Fruit fly (Drosophila melanogaster) whole organism, embryonic: Measurements from ENCODE around the gene CG10185.

Experiments used
- Ada2b ChIP-seq: fragments of 200-800 bp; sonication (Bioruptor generic); IDR thresholded peaks from 2 replicates; pipeline ENCODE4 v1.3.6; 2022; ENCODE audit warnings: missing biosample characterization, missing genetic modification characterization
- CG1024 ChIP-seq: fragments of 200-800 bp; sonication (Bioruptor generic); IDR thresholded peaks from 2 replicates; pipeline ENCODE4 v1.3.6; 2022; ENCODE audit warnings: missing biosample characterization, missing genetic modification characterization
- CG10274 ChIP-seq: fragments of 200-800 bp; sonication (Bioruptor generic); optimal IDR thresholded peaks from 3 replicates; lab custom pipeline; 2017; ENCODE audit warnings: missing biosample characterization, mild to moderate bottlenecking, missing genetic modification characterization
- CG13123 ChIP-seq: fragments of 200-800 bp; sonication (Bioruptor generic); optimal IDR thresholded peaks from 2 replicates; lab custom pipeline; 2016; ENCODE audit warnings: missing biosample characterization, missing genetic modification characterization
- CG14667 ChIP-seq: fragments of 200-800 bp; sonication (Bioruptor generic); IDR thresholded peaks from 2 replicates; pipeline ENCODE4 v1.3.6; 2022; ENCODE audit warnings: missing biosample characterization, missing genetic modification characterization
- CG14860 ChIP-seq: fragments of 200-800 bp; sonication (Bioruptor generic); IDR thresholded peaks from 3 replicates; pipeline ENCODE4 v1.3.6; 2022; ENCODE audit warnings: missing biosample characterization, missing genetic modification characterization; ENCODE audit not compliant: partially characterized antibody
- CG15696 ChIP-seq: fragments of 200-800 bp; sonication (Bioruptor generic); optimal IDR thresholded peaks from 2 replicates; lab custom pipeline; 2019; ENCODE audit warnings: missing biosample characterization, mild to moderate bottlenecking, missing genetic modification characterization, moderate library complexity
- CG2120 ChIP-seq: fragments of 200-800 bp; sonication (Bioruptor generic); optimal IDR thresholded peaks from 3 replicates; lab custom pipeline; 2016; ENCODE audit warnings: missing biosample characterization, missing genetic modification characterization
- CG30403 ChIP-seq: fragments of 200-800 bp; sonication (Bioruptor generic); optimal IDR thresholded peaks from 3 replicates; lab custom pipeline; 2016; ENCODE audit warnings: missing biosample characterization, missing genetic modification characterization
- CG3065 ChIP-seq: fragments of 200-800 bp; sonication (Bioruptor generic); optimal IDR thresholded peaks from 2 replicates; lab custom pipeline; 2016; ENCODE audit warnings: missing biosample characterization, missing genetic modification characterization
- CG31224 ChIP-seq: fragments of 200-800 bp; sonication (Bioruptor generic); IDR thresholded peaks from 2 replicates; pipeline ENCODE4 v1.3.6; 2022; ENCODE audit warnings: missing biosample characterization, missing genetic modification characterization
- CG4360 ChIP-seq: fragments of 200-800 bp; sonication (Bioruptor generic); IDR thresholded peaks from 2 replicates; pipeline ENCODE4 v1.3.6; 2022; ENCODE audit warnings: missing biosample characterization, missing genetic modification characterization
- CG4854 ChIP-seq: fragments of 200-800 bp; sonication (Bioruptor generic); optimal IDR thresholded peaks from 2 replicates; lab custom pipeline; 2016; ENCODE audit warnings: missing biosample characterization, missing genetic modification characterization, inconsistent platforms
- CG5180 ChIP-seq: fragments of 200-800 bp; sonication (Bioruptor generic); optimal IDR thresholded peaks from 3 replicates; lab custom pipeline; 2017; ENCODE audit warnings: missing biosample characterization, missing genetic modification characterization, mild to moderate bottlenecking, moderate library complexity, missing genetic modification reagents
- CG6272 ChIP-seq: fragments of 200-800 bp; sonication (Bioruptor generic); IDR thresholded peaks from 2 replicates; pipeline ENCODE4 v1.3.6; 2022; ENCODE audit warnings: missing biosample characterization, missing genetic modification characterization
- CG8290 ChIP-seq, 3 experiments: fragments of 200-800 bp; sonication (Bioruptor generic); optimal IDR thresholded peaks; 2 replicates each; lab custom pipeline; 2016 to 2019; ENCODE audit warnings: missing biosample characterization in 3 of 3, missing genetic modification characterization in 3 of 3, mild to moderate bottlenecking in 2 of 3, moderate library complexity in 1 of 3
- CTCF ChIP-seq: fragments of 200-800 bp; sonication (Bioruptor generic); optimal IDR thresholded peaks from 2 replicates; lab custom pipeline; 2017; ENCODE audit warnings: missing biosample characterization, mild to moderate bottlenecking, missing genetic modification characterization, moderate library complexity
- CkIIα-i1 ChIP-seq: fragments of 200-800 bp; sonication (Bioruptor generic); IDR thresholded peaks from 2 replicates; pipeline ENCODE4 v1.3.6; 2022; ENCODE audit warnings: missing biosample characterization, missing genetic modification characterization
- D19A ChIP-seq: fragments of 200-800 bp; optimal IDR thresholded peaks from 3 replicates; lab custom pipeline; 2019; ENCODE audit warnings: missing biosample characterization, mild to moderate bottlenecking, missing genetic modification characterization, moderate library complexity
- Dbx ChIP-seq: fragments of 200-800 bp; sonication (Bioruptor generic); IDR thresholded peaks from 3 replicates; pipeline ENCODE4 v1.3.6; 2022; ENCODE audit warnings: missing biosample characterization, missing genetic modification characterization
- Dfd ChIP-seq, 2 experiments: fragments of >200 bp; optimal IDR thresholded peaks; 2 replicates each; lab custom pipeline; 2017; ENCODE audit warnings: missing biosample characterization in 2 of 2, missing genetic modification characterization in 2 of 2
- Gug ChIP-seq: fragments of 200-800 bp; sonication (Bioruptor generic); IDR thresholded peaks from 4 replicates; pipeline ENCODE4 v1.3.6; 2022; ENCODE audit warnings: missing biosample characterization, missing genetic modification characterization
- HLHmδ ChIP-seq: fragments of 200-800 bp; sonication (Bioruptor generic); optimal IDR thresholded peaks from 2 replicates; lab custom pipeline; 2018; ENCODE audit warnings: missing biosample characterization, mild to moderate bottlenecking, missing genetic modification characterization, moderate library complexity
- Mes4 ChIP-seq: fragments of 200-800 bp; sonication (Bioruptor generic); optimal IDR thresholded peaks from 2 replicates; lab custom pipeline; 2016; ENCODE audit warnings: missing biosample characterization, missing genetic modification characterization
- NK7.1 ChIP-seq: fragments of 200-800 bp; sonication (Bioruptor generic); optimal IDR thresholded peaks from 3 replicates; lab custom pipeline; 2016; ENCODE audit warnings: missing biosample characterization, missing genetic modification characterization
- Nf-YA ChIP-seq: fragments of 200-800 bp; sonication (Bioruptor generic); IDR thresholded peaks from 2 replicates; pipeline ENCODE4 v1.3.6; 2022; ENCODE audit warnings: missing biosample characterization, missing genetic modification characterization
- Spps ChIP-seq: fragments of 200-800 bp; sonication (Bioruptor generic); optimal IDR thresholded peaks from 2 replicates; lab custom pipeline; 2018; ENCODE audit warnings: missing biosample characterization, mild to moderate bottlenecking, missing genetic modification characterization
- Usf ChIP-seq: fragments of 200-800 bp; sonication (Bioruptor generic); optimal IDR thresholded peaks from 2 replicates; lab custom pipeline; 2017; ENCODE audit warnings: missing genotype, missing biosample characterization, missing genetic modification characterization
- bab2 ChIP-seq: fragments of 200-800 bp; sonication (Bioruptor generic); optimal IDR thresholded peaks from 2 replicates; lab custom pipeline; 2016; ENCODE audit warnings: missing biosample characterization, missing genetic modification characterization
- bigmax ChIP-seq: fragments of 200-800 bp; sonication (Bioruptor generic); optimal IDR thresholded peaks from 2 replicates; lab custom pipeline; 2018; ENCODE audit warnings: missing biosample characterization, mild to moderate bottlenecking, missing genetic modification characterization
- bowl ChIP-seq: fragments of 200-800 bp; sonication (Bioruptor generic); IDR thresholded peaks from 2 replicates; pipeline ENCODE4 v1.3.6; 2022; ENCODE audit warnings: missing biosample characterization, missing genetic modification characterization
- btn ChIP-seq: fragments of 200-800 bp; sonication (Bioruptor generic); optimal IDR thresholded peaks from 2 replicates; lab custom pipeline; 2016; ENCODE audit warnings: missing biosample characterization, missing genetic modification characterization
- chinmo ChIP-seq: fragments of 200-800 bp; sonication (Bioruptor generic); IDR thresholded peaks from 4 replicates; pipeline ENCODE4 v1.3.6; 2022; ENCODE audit warnings: missing biosample characterization, missing genetic modification characterization; ENCODE audit not compliant: partially characterized antibody
- crol ChIP-seq: fragments of 200-800 bp; sonication (Bioruptor generic); IDR thresholded peaks from 2 replicates; pipeline ENCODE4 v1.3.6; 2022; ENCODE audit warnings: missing biosample characterization, missing genetic modification characterization
- crp ChIP-seq, 2 experiments: fragments of 200-800 bp; sonication (Bioruptor generic); optimal IDR thresholded peaks; 2 replicates in 1 of 2; 3 replicates in 1 of 2; lab custom pipeline; 2017; ENCODE audit warnings: missing biosample characterization in 2 of 2, missing genetic modification characterization in 2 of 2, mild to moderate bottlenecking in 1 of 2, moderate library complexity in 1 of 2
- dysf ChIP-seq: fragments of 200-800 bp; sonication (Bioruptor generic); IDR thresholded peaks from 3 replicates; pipeline ENCODE4 v1.3.6; 2022; ENCODE audit warnings: missing biosample characterization, missing genetic modification characterization
- eve ChIP-seq, 2 experiments: fragments of >200 bp; optimal IDR thresholded peaks; 2 replicates each; lab custom pipeline; 2017; ENCODE audit warnings: missing biosample characterization in 2 of 2, missing genetic modification characterization in 2 of 2
- fd3F ChIP-seq: fragments of 200-800 bp; sonication (Bioruptor generic); optimal IDR thresholded peaks from 2 replicates; lab custom pipeline; 2018; ENCODE audit warnings: missing biosample characterization, mild to moderate bottlenecking, missing genetic modification characterization, moderate library complexity
- fru ChIP-seq: fragments of >200 bp; optimal IDR thresholded peaks from 2 replicates; lab custom pipeline; 2017
- fu2 ChIP-seq: fragments of 200-800 bp; sonication (Bioruptor generic); optimal IDR thresholded peaks from 2 replicates; lab custom pipeline; 2016; ENCODE audit warnings: missing biosample characterization, missing genetic modification characterization
- gsb ChIP-seq: fragments of 200-800 bp; sonication (Bioruptor generic); IDR thresholded peaks from 2 replicates; pipeline ENCODE4 v1.3.6; 2022; ENCODE audit warnings: missing biosample characterization, missing genetic modification characterization
- gsb-n ChIP-seq: fragments of 200-800 bp; sonication (Bioruptor generic); optimal IDR thresholded peaks from 3 replicates; lab custom pipeline; 2018; ENCODE audit warnings: missing biosample characterization, mild to moderate bottlenecking, missing genetic modification characterization
- jumu ChIP-seq: fragments of 200-800 bp; sonication (Bioruptor generic); optimal IDR thresholded peaks from 3 replicates; lab custom pipeline; 2016; ENCODE audit warnings: missing biosample characterization, missing genetic modification characterization
- kay ChIP-seq: fragments of 200-800 bp; sonication (Bioruptor generic); optimal IDR thresholded peaks from 2 replicates; lab custom pipeline; 2016; ENCODE audit warnings: missing biosample characterization, missing genetic modification characterization
- onecut ChIP-seq: fragments of 200-800 bp; sonication (Bioruptor generic); IDR thresholded peaks from 2 replicates; pipeline ENCODE4 v1.3.6; 2022; ENCODE audit warnings: missing biosample characterization, missing genetic modification characterization
- sisA ChIP-seq: fragments of 200-800 bp; sonication (Bioruptor generic); IDR thresholded peaks from 2 replicates; pipeline ENCODE4 v1.3.6; 2022; ENCODE audit warnings: missing biosample characterization, missing genetic modification characterization
- sna ChIP-seq: fragments of 200-800 bp; sonication (Bioruptor generic); IDR thresholded peaks from 2 replicates; pipeline ENCODE4 v1.3.6; 2022; ENCODE audit warnings: missing biosample characterization, missing genetic modification characterization; ENCODE audit not compliant: partially characterized antibody
- so ChIP-seq: fragments of 200-800 bp; sonication (Bioruptor generic); IDR thresholded peaks from 3 replicates; pipeline ENCODE4 v1.3.6; 2022; ENCODE audit warnings: missing biosample characterization, missing genetic modification characterization
- stwl ChIP-seq: fragments of 200-800 bp; sonication (Bioruptor generic); optimal IDR thresholded peaks from 3 replicates; lab custom pipeline; 2018; ENCODE audit warnings: missing biosample characterization, mild to moderate bottlenecking, missing genetic modification characterization, moderate library complexity
- tap ChIP-seq: fragments of 200-800 bp; optimal IDR thresholded peaks from 3 replicates; lab custom pipeline; 2019; ENCODE audit warnings: missing biosample characterization, mild to moderate bottlenecking, missing genetic modification characterization, moderate library complexity
- tio ChIP-seq: fragments of 200-800 bp; sonication (Bioruptor generic); optimal IDR thresholded peaks from 2 replicates; lab custom pipeline; 2017; ENCODE audit warnings: missing biosample characterization, missing genetic modification characterization, inconsistent platforms
- wek ChIP-seq: fragments of 200-800 bp; sonication (Bioruptor generic); optimal IDR thresholded peaks from 3 replicates; lab custom pipeline; 2018; ENCODE audit warnings: missing biosample characterization, mild to moderate bottlenecking, missing genetic modification characterization, moderate library complexity

Gene CG10185

dm6 chr3R:16050621-16051328 is 16.6 kb downstream of the CG10185 start, which contains the start of gene msps (continued):
- TF ChIP-seq gsb (GFP tag; lab: Robert Waterston, UW) (no peak), CG4360 (GFP tag; lab: Robert Waterston, UW) (no peak), Ada2b (GFP tag; lab: Robert Waterston, UW) (no peak), CG5180 (GFP tag; lab: Kevin White, UChicago) (no peak), CG31224 (GFP tag; lab: Robert Waterston, UW) (no peak), Mes4 (no peak), gsb-n (no peak), CG6272 (no peak), sisA (GFP tag; lab: Robert Waterston, UW) (no peak), fd3F (GFP tag; lab: Kevin White, UChicago) (no peak), CG10274 (GFP tag; lab: Kevin White, UChicago) (no peak), D19A (tag; lab: Kevin White, UChicago) (no peak), CG8290 (GFP tag; optimal IDR thresholded peaks at IDR 0.05; lab: Kevin White, UChicago) (no peak), CG8290 (tag; optimal IDR thresholded peaks at IDR 0.05; lab: Kevin White, UChicago) (no peak), bigmax (GFP tag; lab: Kevin White, UChicago) (no peak), CG14860 (peak; percentile 71), CG1024 (GFP tag; lab: Robert Waterston, UW) (no peak), CkIIα-i1 (GFP tag; lab: Robert Waterston, UW) (no peak), CG14667 (GFP tag; lab: Robert Waterston, UW) (no peak), Spps (tag; lab: Kevin White, UChicago) (no peak), bowl (GFP tag; lab: Robert Waterston, UW) (no peak), CG4854 (no peak), chinmo (GFP tag; lab: Robert Waterston, UW) (0 out of 4 replicates have a peak, but pooled peaks have one; percentile 49), crp (GFP tag; optimal IDR thresholded peaks at IDR 0.05; lab: Kevin White, UChicago) (no peak), CG15696 (tag; lab: Kevin White, UChicago) (no peak), NK7.1 (GFP tag; lab: Kevin White, UChicago) (no peak), sna (no peak), fru (no peak), dysf (GFP tag; lab: Robert Waterston, UW) (no peak), Dbx (no peak), CG3065 (GFP tag; lab: Kevin White, UChicago) (no peak), CTCF (peak; percentile 6), eve (GFP tag; optimal IDR thresholded peaks at IDR 0.05; lab: Kevin White, UChicago) (no peak), Usf (GFP tag; lab: Kevin White, UChicago) (no peak), stwl (tag; lab: Kevin White, UChicago) (peak; percentile 28), crol (GFP tag; lab: Robert Waterston, UW) (no peak), fu2 (GFP tag; lab: Kevin White, UChicago) (no peak), Nf-YA (GFP tag; lab: Robert Waterston, UW) (no peak), jumu (GFP tag; lab: Kevin White, UChicago) (no peak), Gug (no peak), HLHmδ (no peak), bab2 (no peak), Dfd (GFP tag; optimal IDR thresholded peaks at IDR 0.05; lab: Kevin White, UChicago) (no peak), CG13123 (GFP tag; lab: Kevin White, UChicago) (no peak), onecut (GFP tag; lab: Robert Waterston, UW) (peak; percentile 90), tap (tag; lab: Kevin White, UChicago) (no peak), kay (GFP tag; lab: Kevin White, UChicago) (no peak), btn (GFP tag; lab: Kevin White, UChicago) (no peak), CG2120 (GFP tag; lab: Kevin White, UChicago) (no peak), wek (GFP tag; lab: Kevin White, UChicago) (no peak), CG30403 (GFP tag; lab: Kevin White, UChicago) (no peak), tio (no peak), so (GFP tag; lab: Robert Waterston, UW) (no peak)
